Worm (Caenorhabditis elegans) whole organism, young adult: ENCODE results near the gene K01A2.6.

Experiments used
- B0035.1 ChIP-seq: sonication (generic microtip); optimal IDR thresholded peaks from 2 replicates; lab custom pipeline; 2016; ENCODE audit warnings: missing genetic modification characterization, mild to moderate bottlenecking, missing compliant biosample characterization, missing genotype, missing genetic modification reagents
- B0261.1 ChIP-seq: sonication (generic microtip); optimal IDR thresholded peaks from 2 replicates; lab custom pipeline; 2016; ENCODE audit warnings: mild to moderate bottlenecking, missing genetic modification characterization, moderate library complexity, missing compliant biosample characterization
- C06A6.2 ChIP-seq: fragments of 200-800 bp; sonication (Bioruptor generic); conservative IDR thresholded peaks from 2 replicates; pipeline ENCODE4 v1.3.6; 2022; ENCODE audit warnings: missing genetic modification characterization, missing compliant biosample characterization
- D2030.7 ChIP-seq: fragments of 200-800 bp; sonication (Bioruptor generic); IDR thresholded peaks from 2 replicates; pipeline ENCODE4 v1.3.6; 2022; ENCODE audit warnings: missing genetic modification reagents, missing genetic modification characterization, missing compliant biosample characterization
- F22D6.2 ChIP-seq: sonication (generic microtip); optimal IDR thresholded peaks from 2 replicates; lab custom pipeline; 2016; ENCODE audit warnings: mild to moderate bottlenecking, missing genetic modification characterization, missing compliant biosample characterization
- F33H1.4 ChIP-seq: fragments of 200-800 bp; sonication (Bioruptor generic); IDR thresholded peaks from 2 replicates; pipeline ENCODE4 v1.3.6; 2022; ENCODE audit warnings: missing genetic modification reagents, missing genetic modification characterization, missing compliant biosample characterization
- F49E8.2 ChIP-seq: sonication (generic microtip); optimal IDR thresholded peaks from 3 replicates; lab custom pipeline; 2017; ENCODE audit warnings: missing genetic modification characterization, mild to moderate bottlenecking, missing compliant biosample characterization, antibody characterized with exemption, moderate library complexity; ENCODE audit not compliant: insufficient read depth
- F52B5.7 ChIP-seq: sonication (generic microtip); optimal IDR thresholded peaks from 2 replicates; lab custom pipeline; 2016; ENCODE audit warnings: mild to moderate bottlenecking, missing genetic modification characterization, missing compliant biosample characterization
- F55B11.4 ChIP-seq: sonication (generic microtip); optimal IDR thresholded peaks from 2 replicates; lab custom pipeline; 2016; ENCODE audit warnings: missing compliant biosample characterization, missing genetic modification characterization, borderline replicate concordance; ENCODE audit not compliant: insufficient read depth
- T07F8.4 ChIP-seq: sonication (generic microtip); optimal IDR thresholded peaks from 2 replicates; lab custom pipeline; 2016; ENCODE audit warnings: mild to moderate bottlenecking, missing genetic modification characterization, moderate library complexity, missing compliant biosample characterization
- Y53F4B.3 ChIP-seq: fragments of 200-800 bp; sonication (Bioruptor generic); IDR thresholded peaks from 2 replicates; pipeline ENCODE4 v1.3.6; 2022; ENCODE audit warnings: missing genetic modification reagents, missing genetic modification characterization, missing compliant biosample characterization
- Y67H2A.10 ChIP-seq: fragments of 200-800 bp; sonication (Bioruptor generic); conservative IDR thresholded peaks from 2 replicates; pipeline ENCODE4 v1.3.6; 2022; ENCODE audit warnings: missing genetic modification reagents, missing genetic modification characterization, missing compliant biosample characterization
- Y79H2A.3 ChIP-seq: fragments of 200-800 bp; sonication (Bioruptor generic); conservative IDR thresholded peaks from 2 replicates; pipeline ENCODE4 v1.3.6; 2022; ENCODE audit warnings: missing genetic modification reagents, missing genetic modification characterization, missing compliant biosample characterization
- ZK185.1 ChIP-seq: sonication (generic microtip); optimal IDR thresholded peaks from 2 replicates; lab custom pipeline; 2016; ENCODE audit warnings: mild to moderate bottlenecking, missing genetic modification characterization, missing compliant biosample characterization; ENCODE audit not compliant: poor library complexity, severe bottlenecking
- akir-1 ChIP-seq: fragments of 200-800 bp; sonication (Bioruptor generic); optimal IDR thresholded peaks from 2 replicates; lab custom pipeline; 2018; ENCODE audit warnings: mild to moderate bottlenecking, missing genetic modification characterization, moderate library complexity, missing compliant biosample characterization
- aptf-2 ChIP-seq: fragments of 200-800 bp; sonication (Bioruptor generic); conservative IDR thresholded peaks from 2 replicates; pipeline ENCODE4 v1.3.6; 2022; ENCODE audit warnings: missing genetic modification reagents, missing genetic modification characterization, missing compliant biosample characterization
- aptf-3 ChIP-seq: fragments of 200-800 bp; sonication (Bioruptor generic); IDR thresholded peaks from 2 replicates; pipeline ENCODE4 v1.3.6; 2022; ENCODE audit warnings: missing genetic modification characterization, missing compliant biosample characterization
- bed-1 ChIP-seq: fragments of 200-800 bp; sonication (Bioruptor generic); IDR thresholded peaks from 2 replicates; pipeline ENCODE4 v1.3.6; 2022; ENCODE audit warnings: missing genetic modification reagents, missing genetic modification characterization, missing compliant biosample characterization
- bed-2 ChIP-seq: fragments of 200-800 bp; sonication (Bioruptor generic); IDR thresholded peaks from 2 replicates; pipeline ENCODE4 v1.3.6; 2022; ENCODE audit warnings: missing genetic modification reagents, missing genetic modification characterization, missing compliant biosample characterization
- ceh-100 ChIP-seq: fragments of 200-800 bp; sonication (Bioruptor generic); IDR thresholded peaks from 2 replicates; pipeline ENCODE4 v1.3.6; 2022; ENCODE audit warnings: missing genetic modification reagents, missing genetic modification characterization, missing compliant biosample characterization
- ceh-40 ChIP-seq: fragments of 200-800 bp; sonication (Bioruptor generic); IDR thresholded peaks from 2 replicates; pipeline ENCODE4 v1.3.6; 2022; ENCODE audit warnings: missing genetic modification characterization, missing compliant biosample characterization
- ceh-79 ChIP-seq: sonication (generic microtip); optimal IDR thresholded peaks from 2 replicates; lab custom pipeline; 2017; ENCODE audit warnings: mild to moderate bottlenecking, missing genetic modification characterization, missing compliant biosample characterization
- dpl-1 ChIP-seq: fragments of 150-350 bp; optimal IDR thresholded peaks from 2 replicates; lab custom pipeline; 2014; ENCODE audit warnings: missing biosample characterization, missing genetic modification reagents, missing genetic modification characterization
- egl-44 ChIP-seq: fragments of 200-800 bp; sonication (Bioruptor generic); IDR thresholded peaks from 2 replicates; pipeline ENCODE4 v1.3.6; 2022; ENCODE audit warnings: missing genetic modification reagents, missing genetic modification characterization, missing compliant biosample characterization
- ets-4 ChIP-seq: fragments of 200-800 bp; sonication (Bioruptor generic); optimal IDR thresholded peaks from 2 replicates; lab custom pipeline; 2018; ENCODE audit warnings: mild to moderate bottlenecking, missing genetic modification characterization, missing compliant biosample characterization
- lag-1 ChIP-seq: fragments of 200-800 bp; sonication (Bioruptor generic); IDR thresholded peaks from 2 replicates; pipeline ENCODE4 v1.3.6; 2022; ENCODE audit warnings: missing genetic modification reagents, missing genetic modification characterization, missing compliant biosample characterization
- let-607 ChIP-seq, 2 experiments: fragments of 200-800 bp in 1 of 2; sonication (Bioruptor generic) in 1 of 2; sonication (generic microtip) in 1 of 2; optimal IDR thresholded peaks; 2 replicates each; lab custom pipeline; 2016 to 2018; ENCODE audit warnings: mild to moderate bottlenecking in 2 of 2, missing compliant biosample characterization in 2 of 2, missing genetic modification characterization in 2 of 2, moderate library complexity in 2 of 2, missing genotype in 1 of 2
- lsl-1 ChIP-seq: fragments of 200-800 bp; sonication (Bioruptor generic); optimal IDR thresholded peaks from 2 replicates; lab custom pipeline; 2018; ENCODE audit warnings: mild to moderate bottlenecking, missing genetic modification characterization, moderate library complexity, missing compliant biosample characterization
- lsy-27 ChIP-seq: sonication (generic microtip); optimal IDR thresholded peaks from 2 replicates; lab custom pipeline; 2017; ENCODE audit warnings: missing genetic modification characterization, mild to moderate bottlenecking, missing compliant biosample characterization, antibody characterized with exemption, missing genotype, borderline replicate concordance; ENCODE audit not compliant: insufficient read depth
- madf-3 ChIP-seq: fragments of 200-800 bp; sonication (Bioruptor generic); IDR thresholded peaks from 2 replicates; pipeline ENCODE4 v1.3.6; 2022; ENCODE audit warnings: missing genetic modification reagents, missing genetic modification characterization, missing compliant biosample characterization
- madf-6 ChIP-seq: fragments of 200-800 bp; sonication (Bioruptor generic); IDR thresholded peaks from 2 replicates; pipeline ENCODE4 v1.3.6; 2022; ENCODE audit warnings: missing genetic modification reagents, missing genetic modification characterization, missing compliant biosample characterization
- mcd-1 ChIP-seq: fragments of 200-800 bp; sonication (Bioruptor generic); IDR thresholded peaks from 2 replicates; pipeline ENCODE4 v1.3.6; 2022; ENCODE audit warnings: missing genetic modification reagents, missing genetic modification characterization, missing compliant biosample characterization
- nhr-120 ChIP-seq: fragments of 200-800 bp; sonication (Bioruptor generic); IDR thresholded peaks from 2 replicates; pipeline ENCODE4 v1.3.6; 2022; ENCODE audit warnings: missing genetic modification characterization, missing compliant biosample characterization
- nhr-179 ChIP-seq: sonication (generic microtip); optimal IDR thresholded peaks from 2 replicates; lab custom pipeline; 2016; ENCODE audit warnings: mild to moderate bottlenecking, missing genetic modification characterization, missing compliant biosample characterization
- nhr-80 ChIP-seq: sonication (generic microtip); optimal IDR thresholded peaks from 2 replicates; lab custom pipeline; 2016; ENCODE audit warnings: missing genetic modification characterization, missing compliant biosample characterization
- nhr-90 ChIP-seq: sonication (generic microtip); optimal IDR thresholded peaks from 2 replicates; lab custom pipeline; 2016; ENCODE audit warnings: missing genotype, mild to moderate bottlenecking, missing genetic modification characterization, missing compliant biosample characterization
- pha-4 ChIP-seq: fragments of 150-350 bp; sonication (generic microtip); optimal IDR thresholded peaks from 2 replicates; lab custom pipeline; 2014; ENCODE audit warnings: missing biosample characterization, missing genetic modification reagents, missing genetic modification characterization
- rcor-1 ChIP-seq: fragments of 200-800 bp; sonication (Bioruptor generic); IDR thresholded peaks from 2 replicates; pipeline ENCODE4 v1.3.6; 2022; ENCODE audit warnings: missing genetic modification reagents, missing genetic modification characterization, missing compliant biosample characterization
- rec-8 ChIP-seq, 2 experiments: sonication (generic microtip); optimal IDR thresholded peaks; 2 replicates each; lab custom pipeline; 2016; ENCODE audit warnings: mild to moderate bottlenecking in 2 of 2, missing genetic modification characterization in 2 of 2, missing genetic modification reagents in 2 of 2, missing genotype in 2 of 2, missing biosample characterization in 1 of 2, missing compliant biosample characterization in 1 of 2, moderate library complexity in 1 of 2
- rpc-1 ChIP-seq, 2 experiments: fragments of 150-350 bp in 1 of 2; sonication (generic microtip) in 1 of 2; optimal IDR thresholded peaks; 2 replicates each; lab custom pipeline; 2014 to 2018; ENCODE audit warnings: missing biosample characterization in 1 of 2, missing genetic modification characterization in 1 of 2, missing genetic modification reagents in 1 of 2, missing genotype in 1 of 2
- sdz-38 ChIP-seq: sonication (generic microtip); optimal IDR thresholded peaks from 2 replicates; lab custom pipeline; 2016; ENCODE audit warnings: missing genotype, missing genetic modification characterization, missing compliant biosample characterization
- tbp1 ChIP-seq: fragments of 200-800 bp; sonication (Bioruptor generic); optimal IDR thresholded peaks from 2 replicates; lab custom pipeline; 2018; ENCODE audit warnings: mild to moderate bottlenecking, missing genetic modification characterization, missing compliant biosample characterization
- unc-130 ChIP-seq: sonication (generic microtip); optimal IDR thresholded peaks from 2 replicates; lab custom pipeline; 2016; ENCODE audit warnings: missing genetic modification reagents, missing genetic modification characterization, missing compliant biosample characterization
- xnd-1 ChIP-seq: sonication (generic microtip); optimal IDR thresholded peaks from 2 replicates; lab custom pipeline; 2016; ENCODE audit warnings: missing genotype, missing genetic modification reagents, missing genetic modification characterization, missing compliant biosample characterization
- ztf-25 ChIP-seq: fragments of 200-800 bp; sonication (Bioruptor generic); IDR thresholded peaks from 2 replicates; pipeline ENCODE4 v1.3.6; 2022; ENCODE audit warnings: missing genetic modification reagents, missing genetic modification characterization, missing compliant biosample characterization
- ztf-26 ChIP-seq: sonication (generic microtip); optimal IDR thresholded peaks from 2 replicates; lab custom pipeline; 2017; ENCODE audit warnings: missing genetic modification characterization, missing compliant biosample characterization

The K01A2.6 gene

ce11 chrII:299684-300083 is at the start of gene K01A2.6:
Gene K01A2.6, plus strand, starts transcription at chrII:299984.
- TF ChIP-seq ceh-100 (GFP tag; lab: Robert Waterston, UW) = no peak
- no peak for TF ChIP-seq nhr-80 (tag; lab: Kevin White, UChicago)
- TF ChIP-seq D2030.7 = no peak
- TF ChIP-seq Y67H2A.10 = no peak
- TF ChIP-seq ztf-25 (GFP tag; lab: Robert Waterston, UW) = no peak
- TF ChIP-seq B0035.1 = no peak
- no peak for TF ChIP-seq F33H1.4 (GFP tag; lab: Robert Waterston, UW)
- TF ChIP-seq let-607 (tag; optimal IDR thresholded peaks at IDR 0.05; lab: Kevin White, UChicago) = no peak
- no peak for TF ChIP-seq tbp1 (GFP tag; lab: Kevin White, UChicago)
- no peak for TF ChIP-seq madf-3 (GFP tag; lab: Robert Waterston, UW)
- no peak for TF ChIP-seq T07F8.4
- no peak for TF ChIP-seq xnd-1 (tag; lab: Kevin White, UChicago)
- no peak for TF ChIP-seq nhr-120 (GFP tag; lab: Robert Waterston, UW)

- TF ChIP-seq B0035.1 = peak; percentile 17
- 0 out of 2 replicates have a peak, but pooled peaks have one; percentile 71 for TF ChIP-seq Y79H2A.3 (GFP tag; lab: Robert Waterston, UW)
- 0 out of 2 replicates have a peak, but pooled peaks have one; percentile 41 for TF ChIP-seq egl-44 (GFP tag; lab: Robert Waterston, UW)
- peak; percentile 54 for TF ChIP-seq F52B5.7
- peak; percentile 13 for TF ChIP-seq B0261.1
- no peak for TF ChIP-seq F55B11.4 (tag; lab: Kevin White, UChicago)
- TF ChIP-seq bed-1 = no peak
- TF ChIP-seq ceh-40 (GFP tag; lab: Robert Waterston, UW) = 0 out of 2 replicates have a peak, but pooled peaks have one; percentile 24
- TF ChIP-seq sdz-38 (tag; lab: Kevin White, UChicago) = no peak
- peak; percentile 79 for TF ChIP-seq rcor-1 (GFP tag; lab: Robert Waterston, UW)
- peak; percentile 65 for TF ChIP-seq pha-4 (tag; lab: Kevin White, UChicago)
- peak; percentile 93 for TF ChIP-seq C06A6.2 (GFP tag; lab: Robert Waterston, UW)
- TF ChIP-seq lag-1 (GFP tag; lab: Robert Waterston, UW) = no peak
- peak; percentile 75 for TF ChIP-seq Y67H2A.10
- peak; percentile 75 for TF ChIP-seq unc-130 (GFP tag; lab: Kevin White, UChicago)
- peak; percentile 71 for TF ChIP-seq lsl-1
- peak; percentile 51 for TF ChIP-seq rpc-1 (optimal IDR thresholded peaks at IDR 0.05; lab: Kevin White, UChicago)
- TF ChIP-seq rpc-1 (tag; optimal IDR thresholded peaks at IDR 0.05; lab: Kevin White, UChicago) = no peak
- peak; percentile 14 for TF ChIP-seq F22D6.2 (tag; lab: Kevin White, UChicago)
- no peak for TF ChIP-seq bed-2
- peak; percentile 87 for TF ChIP-seq F49E8.2 (tag; lab: Kevin White, UChicago)
- peak; percentile 63; the same call in 1 of the 2 replicates for TF ChIP-seq Y53F4B.3 (GFP tag; lab: Robert Waterston, UW)
- peak; percentile 66 for TF ChIP-seq lsy-27 (tag; lab: Kevin White, UChicago)
- TF ChIP-seq ZK185.1 (tag; lab: Kevin White, UChicago) = peak; percentile 95
- no peak for TF ChIP-seq ceh-79 (tag; lab: Kevin White, UChicago)
- TF ChIP-seq nhr-90 (tag; lab: Kevin White, UChicago) = peak; percentile 4
- no peak for TF ChIP-seq nhr-179 (tag; lab: Kevin White, UChicago)
- peak; percentile 79 for TF ChIP-seq dpl-1 (GFP tag; lab: Kevin White, UChicago)
- peak; percentile 80 for TF ChIP-seq madf-6 (GFP tag; lab: Robert Waterston, UW)
- peak in 1 of 2 experiments; percentile 72 for TF ChIP-seq rec-8 (tag; optimal IDR thresholded peaks at IDR 0.05; lab: Kevin White, UChicago)
- TF ChIP-seq D2030.7 = peak; percentile 93
- TF ChIP-seq aptf-2 (GFP tag; lab: Robert Waterston, UW) = peak; percentile 68; the same call in 1 of the 2 replicates
- peak; percentile 76 for TF ChIP-seq ztf-26 (tag; lab: Kevin White, UChicago)
- TF ChIP-seq akir-1 (GFP tag; lab: Kevin White, UChicago) = peak; percentile 18
- TF ChIP-seq ets-4 (GFP tag; lab: Kevin White, UChicago) = peak; percentile 42
- peak; percentile 100 for TF ChIP-seq mcd-1 (GFP tag; lab: Robert Waterston, UW)
- no peak for TF ChIP-seq aptf-3 (GFP tag; lab: Robert Waterston, UW)
Measured at ce11 chrII:255124-255523, 44.7 kb upstream of the K01A2.6 start.
